Fruit fly (Drosophila melanogaster) whole organism, wandering third instar larva: Measurements from ENCODE around the gene CG16798.

Experiments used
- Abd-B ChIP-seq: fragments of >200 bp; optimal IDR thresholded peaks from 2 replicates; lab custom pipeline; 2017; ENCODE audit warnings: missing biosample characterization, missing genetic modification characterization
- CG32264 ChIP-seq: fragments of 200-800 bp; sonication (Bioruptor generic); optimal IDR thresholded peaks from 2 replicates; lab custom pipeline; 2016; ENCODE audit warnings: missing biosample characterization, missing genetic modification characterization
- CG9705 ChIP-seq: fragments of 200-800 bp; sonication (Bioruptor generic); optimal IDR thresholded peaks from 2 replicates; lab custom pipeline; 2018; ENCODE audit warnings: missing biosample characterization, mild to moderate bottlenecking, missing genetic modification characterization
- CrebA ChIP-seq: fragments of 200-800 bp; sonication (Bioruptor generic); optimal IDR thresholded peaks from 2 replicates; lab custom pipeline; 2016; ENCODE audit warnings: missing biosample characterization, mild to moderate bottlenecking, missing genetic modification characterization, borderline replicate concordance
- Dfd ChIP-seq: fragments of >200 bp; optimal IDR thresholded peaks from 2 replicates; lab custom pipeline; 2017; ENCODE audit warnings: missing biosample characterization, missing genetic modification characterization
- Dif ChIP-seq: fragments of 200-275, 200-300 bp; sonication (Bioruptor generic); optimal IDR thresholded peaks from 2 replicates; lab custom pipeline; 2018; ENCODE audit warnings: missing biosample characterization, missing genetic modification characterization; ENCODE audit not compliant: partially characterized antibody
- HLH106 ChIP-seq: fragments of 200-800 bp; optimal IDR thresholded peaks from 3 replicates; lab custom pipeline; 2019; ENCODE audit warnings: missing biosample characterization, mild to moderate bottlenecking, missing genetic modification characterization, moderate library complexity
- Hnf4 ChIP-seq: fragments of 200-800 bp; sonication (Bioruptor generic); optimal IDR thresholded peaks from 2 replicates; lab custom pipeline; 2016; ENCODE audit warnings: missing biosample characterization, mild to moderate bottlenecking, missing genetic modification characterization
- Hr78 ChIP-seq: fragments of >200 bp; optimal IDR thresholded peaks from 2 replicates; lab custom pipeline; 2017; ENCODE audit warnings: missing biosample characterization, missing genetic modification characterization
- Hr83 ChIP-seq: fragments of 200-300 bp; sonication (Bioruptor generic); optimal IDR thresholded peaks from 2 replicates; lab custom pipeline; 2016; ENCODE audit warnings: missing biosample characterization, mild to moderate bottlenecking, missing genetic modification characterization, moderate library complexity; ENCODE audit not compliant: poor library complexity, severe bottlenecking
- Jra ChIP-seq: sonication (Bioruptor generic); optimal IDR thresholded peaks from 2 replicates; lab custom pipeline; 2016; ENCODE audit warnings: missing biosample characterization, missing genetic modification characterization
- Mio ChIP-seq: sonication (Bioruptor generic); optimal IDR thresholded peaks from 2 replicates; lab custom pipeline; 2016; ENCODE audit warnings: missing biosample characterization, missing genetic modification characterization
- Myc ChIP-seq: fragments of >200 bp; optimal IDR thresholded peaks from 2 replicates; lab custom pipeline; 2017
- N ChIP-seq: fragments of >200 bp; optimal IDR thresholded peaks from 2 replicates; lab custom pipeline; 2018; ENCODE audit warnings: missing biosample characterization, missing external identifiers, missing genetic modification characterization
- OdsH ChIP-seq: fragments of 200-800 bp; sonication (Bioruptor generic); optimal IDR thresholded peaks from 2 replicates; lab custom pipeline; 2016; ENCODE audit warnings: missing biosample characterization, mild to moderate bottlenecking, missing genetic modification characterization
- Rel ChIP-seq, 2 experiments: fragments of 200-800 bp; sonication (Bioruptor generic) in 1 of 2; optimal IDR thresholded peaks; 2 replicates in 1 of 2; 3 replicates in 1 of 2; lab custom pipeline; 2016 to 2019; ENCODE audit warnings: mild to moderate bottlenecking in 2 of 2, missing biosample characterization in 2 of 2, missing genetic modification characterization in 2 of 2, moderate library complexity in 1 of 2
- Sp1 ChIP-seq: fragments of 200-800 bp; sonication (Bioruptor generic); optimal IDR thresholded peaks from 3 replicates; lab custom pipeline; 2019; ENCODE audit warnings: missing biosample characterization, mild to moderate bottlenecking, missing genetic modification characterization, moderate library complexity
- Vsx2 ChIP-seq: fragments of 200-300, 225-300 bp; sonication (Bioruptor generic); optimal IDR thresholded peaks from 2 replicates; lab custom pipeline; 2018; ENCODE audit warnings: missing biosample characterization, missing genetic modification characterization; ENCODE audit not compliant: partially characterized antibody
- br ChIP-seq: fragments of 200-800 bp; sonication (Bioruptor generic); optimal IDR thresholded peaks from 2 replicates; lab custom pipeline; 2016; ENCODE audit warnings: missing biosample characterization, missing genetic modification characterization
- brk ChIP-seq: fragments of 200-800 bp; sonication (Bioruptor generic); optimal IDR thresholded peaks from 2 replicates; lab custom pipeline; 2016; ENCODE audit warnings: missing biosample characterization, mild to moderate bottlenecking, missing genetic modification characterization
- dl ChIP-seq, 2 experiments: fragments of 175-275, 200-275 bp in 1 of 2; fragments of 200-275 bp in 1 of 2; sonication (Bioruptor generic); optimal IDR thresholded peaks; lab custom pipeline; 2018; ENCODE audit warnings: mild to moderate bottlenecking in 2 of 2, missing biosample characterization in 2 of 2, missing genetic modification characterization in 2 of 2, moderate library complexity in 2 of 2; ENCODE audit not compliant: partially characterized antibody in 2 of 2, insufficient read depth in 1 of 2
- dmrt93B ChIP-seq: fragments of 200-800 bp; sonication (Bioruptor generic); optimal IDR thresholded peaks from 2 replicates; lab custom pipeline; 2018; ENCODE audit warnings: missing biosample characterization, mild to moderate bottlenecking, missing genetic modification characterization
- dsf ChIP-seq: sonication (Bioruptor generic); optimal IDR thresholded peaks from 2 replicates; lab custom pipeline; 2016; ENCODE audit warnings: missing biosample characterization, missing genetic modification characterization, borderline replicate concordance
- h ChIP-seq: fragments of 200-800 bp; sonication (Bioruptor generic); optimal IDR thresholded peaks from 3 replicates; lab custom pipeline; 2016; ENCODE audit warnings: missing biosample characterization, mild to moderate bottlenecking, missing genetic modification characterization
- lola ChIP-seq: fragments of >200 bp; optimal IDR thresholded peaks from 2 replicates; lab custom pipeline; 2017; ENCODE audit warnings: missing biosample characterization, missing genetic modification characterization
- pan ChIP-seq: fragments of >200 bp; optimal IDR thresholded peaks from 2 replicates; lab custom pipeline; 2017
- psq ChIP-seq: fragments of 200-800 bp; sonication (Bioruptor generic); optimal IDR thresholded peaks from 3 replicates; lab custom pipeline; 2017; ENCODE audit warnings: missing biosample characterization, mild to moderate bottlenecking, missing genetic modification characterization, moderate library complexity
- sage ChIP-seq: fragments of 200-800 bp; sonication (Bioruptor generic); optimal IDR thresholded peaks from 2 replicates; lab custom pipeline; 2016; ENCODE audit warnings: missing biosample characterization, mild to moderate bottlenecking, missing genetic modification characterization
- sv ChIP-seq: fragments of 200-800 bp; sonication (Bioruptor generic); optimal IDR thresholded peaks from 3 replicates; lab custom pipeline; 2016; ENCODE audit warnings: missing biosample characterization, missing genetic modification characterization
- tai ChIP-seq: sonication (Bioruptor generic); optimal IDR thresholded peaks from 2 replicates; lab custom pipeline; 2016; ENCODE audit warnings: missing biosample characterization, missing genetic modification characterization
- usp ChIP-seq: fragments of >200 bp; optimal IDR thresholded peaks from 2 replicates; lab custom pipeline; 2017; ENCODE audit warnings: missing biosample characterization, missing genetic modification characterization
- woc ChIP-seq: sonication (Bioruptor generic); optimal IDR thresholded peaks from 2 replicates; lab custom pipeline; 2016; ENCODE audit warnings: missing biosample characterization, mild to moderate bottlenecking, missing genetic modification characterization

The CG16798 gene

dm6 chr2L:20371451-20371850 lies 10.7 kb downstream of the CG16798 start:
- TF ChIP-seq Hr78 (GFP tag; lab: Kevin White, UChicago) = no peak
- no peak for TF ChIP-seq Abd-B (GFP tag; lab: Kevin White, UChicago)
- no peak for TF ChIP-seq Hr83 (GFP tag; lab: Kevin White, UChicago)
- no peak for TF ChIP-seq CG9705 (GFP tag; lab: Kevin White, UChicago)
- TF ChIP-seq OdsH (GFP tag; lab: Kevin White, UChicago) = no peak
- TF ChIP-seq Mio (GFP tag; lab: Kevin White, UChicago) = no peak
- no peak for TF ChIP-seq woc (GFP tag; lab: Kevin White, UChicago)
- no peak for TF ChIP-seq Hnf4 (GFP tag; lab: Kevin White, UChicago)
- no peak for TF ChIP-seq Dif (GFP tag; lab: Kevin White, UChicago)
- TF ChIP-seq Dfd (GFP tag; lab: Kevin White, UChicago) = no peak
- no peak for TF ChIP-seq br (GFP tag; lab: Kevin White, UChicago)
- TF ChIP-seq dl (GFP tag; optimal IDR thresholded peaks at IDR 0.05; lab: Kevin White, UChicago; ENCODE audit: insufficient read depth in 1 of 2, partially characterized antibody in 2 of 2) = no peak
- TF ChIP-seq HLH106 (tag; lab: Kevin White, UChicago) = no peak
- no peak for TF ChIP-seq CrebA (GFP tag; lab: Kevin White, UChicago)
- no peak for TF ChIP-seq Jra (GFP tag; lab: Kevin White, UChicago)

dm6 chr2L:20370151-20370550 lies 12.0 kb downstream of the CG16798 start:
- TF ChIP-seq N = no peak
- no peak for TF ChIP-seq dsf
- TF ChIP-seq sage (GFP tag; lab: Kevin White, UChicago) = no peak
- no peak for TF ChIP-seq Vsx2 (GFP tag; lab: Kevin White, UChicago)
- no peak for TF ChIP-seq usp (GFP tag; lab: Kevin White, UChicago)
- no peak for TF ChIP-seq CrebA (GFP tag; lab: Kevin White, UChicago)
- TF ChIP-seq CG32264 = no peak
- TF ChIP-seq HLH106 (tag; lab: Kevin White, UChicago) = no peak
- TF ChIP-seq Hnf4 (GFP tag; lab: Kevin White, UChicago) = no peak
- no peak for TF ChIP-seq pan (lab: Kevin White, UChicago)
- no peak for TF ChIP-seq tai (GFP tag; lab: Kevin White, UChicago)
- no peak for TF ChIP-seq Dif (GFP tag; lab: Kevin White, UChicago)

- TF ChIP-seq lola (GFP tag; lab: Kevin White, UChicago) = no peak
- TF ChIP-seq Dif (GFP tag; lab: Kevin White, UChicago) = no peak
- TF ChIP-seq Dfd (GFP tag; lab: Kevin White, UChicago) = no peak
- TF ChIP-seq h (GFP tag; lab: Kevin White, UChicago) = no peak
- TF ChIP-seq brk (GFP tag; lab: Kevin White, UChicago) = no peak
- no peak for TF ChIP-seq Rel (GFP tag; optimal IDR thresholded peaks at IDR 0.05; lab: Kevin White, UChicago)
- no peak for TF ChIP-seq Rel (tag; optimal IDR thresholded peaks at IDR 0.05; lab: Kevin White, UChicago)
- TF ChIP-seq tai (GFP tag; lab: Kevin White, UChicago) = no peak
- no peak for TF ChIP-seq pan (lab: Kevin White, UChicago)
- TF ChIP-seq Mio (GFP tag; lab: Kevin White, UChicago) = no peak
- TF ChIP-seq Hr78 (GFP tag; lab: Kevin White, UChicago) = no peak
- no peak for TF ChIP-seq Vsx2 (GFP tag; lab: Kevin White, UChicago)
- TF ChIP-seq OdsH (GFP tag; lab: Kevin White, UChicago) = no peak
- no peak for TF ChIP-seq Myc (lab: Kevin White, UChicago)
- no peak for TF ChIP-seq Sp1 (GFP tag; lab: Kevin White, UChicago)
- no peak for TF ChIP-seq Hr83 (GFP tag; lab: Kevin White, UChicago)
- no peak for TF ChIP-seq Hnf4 (GFP tag; lab: Kevin White, UChicago)
- no peak for TF ChIP-seq CrebA (GFP tag; lab: Kevin White, UChicago)
- TF ChIP-seq CG9705 (GFP tag; lab: Kevin White, UChicago) = no peak
- no peak for TF ChIP-seq sage (GFP tag; lab: Kevin White, UChicago)
- no peak for TF ChIP-seq woc (GFP tag; lab: Kevin White, UChicago)
- TF ChIP-seq, all 38 proteins: peak for 0
These were observed 29.4 kb downstream of the CG16798 start for dm6 chr2L:20352727-20353126.

dm6 chr2L:20352200-20352599 lies 30.0 kb downstream of the CG16798 start:
- TF ChIP-seq Vsx2 (GFP tag; lab: Kevin White, UChicago) (no peak), dl (GFP tag; optimal IDR thresholded peaks at IDR 0.05; lab: Kevin White, UChicago; ENCODE audit: insufficient read depth in 1 of 2, partially characterized antibody in 2 of 2) (no peak), sv (GFP tag; lab: Kevin White, UChicago) (no peak), Rel (GFP tag; optimal IDR thresholded peaks at IDR 0.05; lab: Kevin White, UChicago) (no peak), Rel (tag; optimal IDR thresholded peaks at IDR 0.05; lab: Kevin White, UChicago) (no peak), pan (lab: Kevin White, UChicago) (no peak), psq (GFP tag; lab: Kevin White, UChicago) (no peak), Hr78 (GFP tag; lab: Kevin White, UChicago) (no peak), br (GFP tag; lab: Kevin White, UChicago) (no peak), Myc (lab: Kevin White, UChicago) (no peak), dmrt93B (no peak), Jra (GFP tag; lab: Kevin White, UChicago) (no peak), sage (GFP tag; lab: Kevin White, UChicago) (no peak), Abd-B (GFP tag; lab: Kevin White, UChicago) (no peak), Dif (GFP tag; lab: Kevin White, UChicago) (no peak)
